3 worm cellular contexts compared by ENCODE assay signal in the genomic region with DNA sequence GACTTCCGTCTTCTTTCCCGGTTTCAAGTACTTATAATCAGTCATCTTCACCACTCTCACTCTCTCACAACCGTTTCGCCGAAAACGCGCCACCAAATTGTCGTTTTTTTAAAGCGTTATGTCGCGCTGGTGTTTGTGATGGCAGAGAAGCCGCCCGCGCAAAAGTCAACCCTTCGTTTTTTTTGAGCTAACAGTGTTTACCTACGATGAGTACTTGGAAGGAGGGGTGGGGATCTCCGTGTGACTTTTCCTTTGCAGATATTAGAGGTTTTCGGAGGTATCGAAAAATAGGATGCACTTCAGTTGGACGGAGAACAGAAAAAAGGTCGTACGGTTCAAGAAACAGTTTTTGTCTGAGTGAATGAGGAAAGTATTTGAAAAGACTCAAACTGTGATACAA.
TF ChIP-seq lines count a peak whose summit lies in the region.

No protein-coding gene starts in this region.

TF ChIP-seq in whole organism, L1 larva, 84 proteins besides CTCF, POLR2A, EP300 and RAD21:
- TF ChIP-seq rnt-1 (tag; optimal IDR thresholded peaks at IDR 0.05; lab: Kevin White, UChicago): peak; percentile 0
- TF ChIP-seq lin-14 (GFP tag; optimal IDR thresholded peaks at IDR 0.05; lab: Kevin White, UChicago): peak; percentile 20
- no peak for TF ChIP-seq ama-1 (optimal IDR thresholded peaks at IDR 0.05; lab: Kevin White, UChicago)
- TF ChIP-seq nhr-20 (tag; optimal IDR thresholded peaks at IDR 0.05; lab: Kevin White, UChicago): peak; percentile 2
- no peak for TF ChIP-seq nhr-90 (tag; optimal IDR thresholded peaks at IDR 0.05; lab: Kevin White, UChicago; ENCODE audit: poor library complexity)
- TF ChIP-seq ces-1 (GFP tag; optimal IDR thresholded peaks at IDR 0.05; lab: Kevin White, UChicago): no peak
- TF ChIP-seq tbx-2 (tag; optimal IDR thresholded peaks at IDR 0.05; lab: Kevin White, UChicago): peak; percentile 47
- no peak for TF ChIP-seq unc-62 (GFP tag; optimal IDR thresholded peaks at IDR 0.05; lab: Kevin White, UChicago)
- peak; percentile 55 for TF ChIP-seq nhr-77 (tag; optimal IDR thresholded peaks at IDR 0.05; lab: Kevin White, UChicago)

TF ChIP-seq in whole organism, L2 larva, 48 proteins besides CTCF, POLR2A, EP300 and RAD21:
- TF ChIP-seq sem-4 (tag; optimal IDR thresholded peaks at IDR 0.05; lab: Kevin White, UChicago) (no peak), F13H6.1 (tag; optimal IDR thresholded peaks at IDR 0.05; lab: Kevin White, UChicago) (peak; percentile 34), C34F6.9 (tag; optimal IDR thresholded peaks at IDR 0.05; lab: Kevin White, UChicago) (no peak)

TF ChIP-seq in whole organism, L3 larva, 47 proteins besides CTCF, POLR2A, EP300 and RAD21:
- TF ChIP-seq jun-1 (tag; optimal IDR thresholded peaks at IDR 0.05; lab: Kevin White, UChicago) (no peak), pha-4 (tag; optimal IDR thresholded peaks at IDR 0.05; lab: Kevin White, UChicago) (peak; percentile 69), nhr-25 (tag; optimal IDR thresholded peaks at IDR 0.05; lab: Kevin White, UChicago) (no peak), nfya-1 (tag; optimal IDR thresholded peaks at IDR 0.05; lab: Kevin White, UChicago; ENCODE audit: insufficient read depth) (no peak)
